Worm (Caenorhabditis elegans): ENCODE measurements around the gene C01G12.7.

The C01G12.7 gene

ce11 chrII:14611307-14611706 is 19.6 kb upstream of the C01G12.7 start:
- TF ChIP-seq pat-9 (tag; optimal IDR thresholded peaks at IDR 0.05) (no peak), nhr-232 (tag; optimal IDR thresholded peaks at IDR 0.05) (no peak)

- TF ChIP-seq pha-4 (tag; optimal IDR thresholded peaks at IDR 0.05), result no peak
These were observed 18.9 kb upstream of the C01G12.7 start for ce11 chrII:14610492-14611142.

ce11 chrII:14609297-14609937 is 17.7 kb upstream of the C01G12.7 start:
- TF ChIP-seq ref-2 (tag; optimal IDR thresholded peaks at IDR 0.05) (no peak), Y22D7AL.16 (tag; optimal IDR thresholded peaks at IDR 0.05) (no peak), hlh-30 (tag; optimal IDR thresholded peaks at IDR 0.05; ENCODE audit: insufficient read depth) (no peak), hlh-6 (tag; optimal IDR thresholded peaks at IDR 0.05) (no peak), elt-4 (tag; optimal IDR thresholded peaks at IDR 0.05) (no peak), eyg-1 (tag; optimal IDR thresholded peaks at IDR 0.05) (no peak), zip-5 (tag; optimal IDR thresholded peaks at IDR 0.05) (no peak), ceh-6 (GFP tag; optimal IDR thresholded peaks at IDR 0.05) (no peak), unc-42 (tag; optimal IDR thresholded peaks at IDR 0.05) (no peak)

DNA sequence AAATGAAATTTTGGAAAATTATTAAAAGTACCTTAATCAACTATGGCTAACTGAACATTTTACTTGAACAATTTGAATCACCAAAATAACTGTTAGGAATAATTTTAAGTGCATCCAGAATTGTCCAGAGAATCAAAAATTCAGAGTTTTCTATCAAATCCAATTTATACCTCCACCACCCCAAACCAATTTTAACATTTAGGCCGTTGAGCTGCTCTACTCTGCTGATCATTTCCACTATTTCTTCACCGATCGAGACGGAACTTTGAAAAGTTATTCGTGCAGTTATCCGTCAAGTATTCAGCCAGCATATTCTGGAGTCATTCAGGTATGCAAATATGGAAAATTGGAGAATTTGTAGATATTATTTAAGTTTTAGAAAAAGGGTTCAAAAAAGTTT is 16.8 kb upstream of the C01G12.7 start:
- no peak for TF ChIP-seq ceh-30 (tag; optimal IDR thresholded peaks at IDR 0.05)
- TF ChIP-seq ceh-34 (tag; optimal IDR thresholded peaks at IDR 0.05), result no peak
- no peak for TF ChIP-seq rnt-1 (tag; optimal IDR thresholded peaks at IDR 0.05)
- no peak for TF ChIP-seq lim-6 (tag; optimal IDR thresholded peaks at IDR 0.05)
- no peak for TF ChIP-seq che-1 (tag; optimal IDR thresholded peaks at IDR 0.05)
- TF ChIP-seq pha-2 (tag; optimal IDR thresholded peaks at IDR 0.05), result no peak
- no peak for TF ChIP-seq dve-1 (tag; optimal IDR thresholded peaks at IDR 0.05)
- TF ChIP-seq pqm-1 (tag; optimal IDR thresholded peaks at IDR 0.05), result no peak
- TF ChIP-seq ztf-16 (tag; optimal IDR thresholded peaks at IDR 0.05), result no peak
- no peak for TF ChIP-seq unc-3 (GFP tag; conservative IDR thresholded peaks at IDR 0.05)
- no peak for TF ChIP-seq unc-3 (tag; optimal IDR thresholded peaks at IDR 0.05)
- no peak for TF ChIP-seq eyg-1 (tag; optimal IDR thresholded peaks at IDR 0.05)

ce11 chrII:14606172-14606571 is 14.5 kb upstream of the C01G12.7 start, which contains the start of gene arl-3:
Gene arl-3, plus strand, starts transcription at chrII:14606472.
- TF ChIP-seq hlh-8 (tag; optimal IDR thresholded peaks at IDR 0.05) (no peak), unc-3 (GFP tag; conservative IDR thresholded peaks at IDR 0.05) (no peak), unc-3 (tag; optimal IDR thresholded peaks at IDR 0.05) (no peak), T23F11.4 (GFP tag; optimal IDR thresholded peaks at IDR 0.05) (no peak), gmeb-2 (tag; optimal IDR thresholded peaks at IDR 0.05) (no peak), nfya-1 (tag; optimal IDR thresholded peaks at IDR 0.05) (no peak), ceh-34 (tag; optimal IDR thresholded peaks at IDR 0.05) (no peak), ceh-2 (tag; optimal IDR thresholded peaks at IDR 0.05) (no peak), ahr-1 (tag; optimal IDR thresholded peaks at IDR 0.05) (no peak), ceh-22 (tag; optimal IDR thresholded peaks at IDR 0.05) (no peak), hlh-30 (tag; optimal IDR thresholded peaks at IDR 0.05; ENCODE audit: insufficient read depth) (no peak), nhr-232 (tag; optimal IDR thresholded peaks at IDR 0.05) (no peak), ceh-18 (tag; optimal IDR thresholded peaks at IDR 0.05) (no peak), K09A11.1 (tag; optimal IDR thresholded peaks at IDR 0.05; ENCODE audit: insufficient read depth) (no peak), ceh-14 (tag; optimal IDR thresholded peaks at IDR 0.05) (no peak), ceh-19 (GFP tag; optimal IDR thresholded peaks at IDR 0.05) (no peak), pros-1 (tag; optimal IDR thresholded peaks at IDR 0.05) (no peak), C38D4.7 (GFP tag; optimal IDR thresholded peaks at IDR 0.05) (no peak), unc-86 (tag; optimal IDR thresholded peaks at IDR 0.05) (no peak)
